Fruit fly (Drosophila melanogaster): ENCODE measurements around the gene CG31789.

The CG31789 gene

dm6 chr2L:18590100-18590941 is 15.4 kb upstream of the CG31789 start, which contains the start of the genes Pde11 and CG15160 (continued):
- TF ChIP-seq croc (GFP tag; conservative IDR thresholded peaks at IDR 0.05) (no peak), CG8924 (tag; optimal IDR thresholded peaks at IDR 0.05) (peak; percentile 4), Fer3 (tag; optimal IDR thresholded peaks at IDR 0.05) (no peak), CG13894 (tag; optimal IDR thresholded peaks at IDR 0.05) (no peak), Dref (GFP tag; IDR thresholded peaks at IDR 0.05) (peak; percentile 88), CG7987 (GFP tag; optimal IDR thresholded peaks at IDR 0.05) (peak; percentile 39), ac (GFP tag; optimal IDR thresholded peaks at IDR 0.05) (no peak), vnd (GFP tag; IDR thresholded peaks at IDR 0.05; ENCODE audit: partially characterized antibody) (peak; percentile 100), ATbp (GFP tag; optimal IDR thresholded peaks at IDR 0.05) (no peak), CG6654 (GFP tag; optimal IDR thresholded peaks at IDR 0.05) (no peak), tna (GFP tag; IDR thresholded peaks at IDR 0.05; ENCODE audit: partially characterized antibody) (peak; percentile 98), CG2202 (tag; optimal IDR thresholded peaks at IDR 0.05) (no peak), CG4282 (GFP tag; optimal IDR thresholded peaks at IDR 0.05) (no peak), CHES-1-like (GFP tag; optimal IDR thresholded peaks at IDR 0.05) (peak; percentile 18), CG4404 (GFP tag; IDR thresholded peaks at IDR 0.05) (no peak), CG34376 (GFP tag; optimal IDR thresholded peaks at IDR 0.05) (no peak), CG9932 (GFP tag; IDR thresholded peaks at IDR 0.05) (no peak; the same call in 1 of the 2 replicates), Elba2 (GFP tag; optimal IDR thresholded peaks at IDR 0.05) (peak; percentile 23), ro (GFP tag; IDR thresholded peaks at IDR 0.05) (no peak), CG6765 (GFP tag; optimal IDR thresholded peaks at IDR 0.05) (no peak), CG4360 (GFP tag; IDR thresholded peaks at IDR 0.05) (no peak), HLH4C (GFP tag; IDR thresholded peaks at IDR 0.05; ENCODE audit: partially characterized antibody) (peak; percentile 99), sob (GFP tag; IDR thresholded peaks at IDR 0.05) (peak; percentile 66; the same call in 1 of the 2 replicates), TFAM (GFP tag; optimal IDR thresholded peaks at IDR 0.05) (no peak), Blimp-1 (GFP tag; optimal IDR thresholded peaks at IDR 0.05) (no peak), ken (GFP tag; IDR thresholded peaks at IDR 0.05) (peak; percentile 30; the same call in 1 of the 3 replicates), dati (GFP tag; IDR thresholded peaks at IDR 0.05) (no peak), zfh1 (GFP tag; IDR thresholded peaks at IDR 0.05) (peak; percentile 65; the same call in 2 of the 3 replicates), Dad (GFP tag; optimal IDR thresholded peaks at IDR 0.05) (peak; percentile 40), CG8281 (tag; optimal IDR thresholded peaks at IDR 0.05) (no peak), ab (GFP tag; optimal IDR thresholded peaks at IDR 0.05) (peak; percentile 20), stc (GFP tag; IDR thresholded peaks at IDR 0.05) (peak; percentile 15; the same call in 1 of the 2 replicates), dm (GFP tag; optimal IDR thresholded peaks at IDR 0.05) (peak; percentile 56), CG18599 (GFP tag; optimal IDR thresholded peaks at IDR 0.05) (peak; percentile 13), CG12391 (tag; optimal IDR thresholded peaks at IDR 0.05) (no peak), CG6854 (GFP tag; optimal IDR thresholded peaks at IDR 0.05) (no peak), Bteb2 (GFP tag; optimal IDR thresholded peaks at IDR 0.05) (no peak), slbo (GFP tag; IDR thresholded peaks at IDR 0.05) (peak; percentile 65; the same call in 1 of the 2 replicates), CG6689 (GFP tag; IDR thresholded peaks at IDR 0.05) (no peak), Ptx1 (GFP tag; IDR thresholded peaks at IDR 0.05) (peak; percentile 40), CG18764 (GFP tag; optimal IDR thresholded peaks at IDR 0.05) (peak; percentile 39), CG34224 (GFP tag; IDR thresholded peaks at IDR 0.05; ENCODE audit: partially characterized antibody) (peak; percentile 94), CG2875 (GFP tag; optimal IDR thresholded peaks at IDR 0.05) (no peak), onecut (GFP tag; IDR thresholded peaks at IDR 0.05) (no peak), CG15514 (GFP tag; optimal IDR thresholded peaks at IDR 0.05) (peak; percentile 75), caup (GFP tag; optimal IDR thresholded peaks at IDR 0.05; ENCODE audit: severe bottlenecking) (no peak), CG10431 (GFP tag; optimal IDR thresholded peaks at IDR 0.05) (no peak), CG10959 (GFP tag; IDR thresholded peaks at IDR 0.05) (no peak), btn (GFP tag; optimal IDR thresholded peaks at IDR 0.05) (no peak)
